Fruit fly (Drosophila melanogaster): ENCODE data around the gene bap.

bap gene

dm6 chr3R:21376859-21377607 lies 11.6 kb upstream of the bap start (continued):
- TF ChIP-seq CG17912 (GFP tag; optimal IDR thresholded peaks at IDR 0.05) (peak; percentile 27), sqz (GFP tag; optimal IDR thresholded peaks at IDR 0.05) (peak; percentile 41), E2f2 (GFP tag; IDR thresholded peaks at IDR 0.05) (peak; percentile 43), CG17359 (tag; optimal IDR thresholded peaks at IDR 0.05) (peak; percentile 1), CG12299 (tag; optimal IDR thresholded peaks at IDR 0.05) (peak; percentile 30), lov (optimal IDR thresholded peaks at IDR 0.05) (no peak), lov (GFP tag; IDR thresholded peaks at IDR 0.05) (0 out of 3 replicates have a peak, but pooled peaks have one; percentile 11), CG34422 (GFP tag; IDR thresholded peaks at IDR 0.05) (peak; percentile 36; the same call in 1 of the 3 replicates), Dp (GFP tag; optimal IDR thresholded peaks at IDR 0.05) (peak; percentile 47), mirr (GFP tag; optimal IDR thresholded peaks at IDR 0.05) (no peak), CrebB (tag; optimal IDR thresholded peaks at IDR 0.05) (peak; percentile 5), CG3995 (GFP tag; optimal IDR thresholded peaks at IDR 0.05) (peak; percentile 99), Bgb (GFP tag; IDR thresholded peaks at IDR 0.05; ENCODE audit: partially characterized antibody) (peak; percentile 87), row (GFP tag; IDR thresholded peaks at IDR 0.05) (peak; percentile 75), lola (GFP tag; optimal IDR thresholded peaks at IDR 0.05) (no peak), ab (GFP tag; optimal IDR thresholded peaks at IDR 0.05) (no peak), CG2116 (GFP tag; optimal IDR thresholded peaks at IDR 0.05) (peak; percentile 36), mam (GFP tag; optimal IDR thresholded peaks at IDR 0.05) (no peak), Eip74EF (GFP tag; optimal IDR thresholded peaks at IDR 0.05) (peak in 1 of 2 experiments; percentile 3), MTF-1 (GFP tag; optimal IDR thresholded peaks at IDR 0.05; ENCODE audit: borderline replicate concordance) (peak; percentile 16), lbe (GFP tag; optimal IDR thresholded peaks at IDR 0.05) (peak; percentile 64), maf-S (GFP tag; optimal IDR thresholded peaks at IDR 0.05) (no peak), NFAT (GFP tag; IDR thresholded peaks at IDR 0.05) (no peak), hbn (GFP tag; IDR thresholded peaks at IDR 0.05; ENCODE audit: partially characterized antibody) (peak; percentile 88), CG10565 (GFP tag; optimal IDR thresholded peaks at IDR 0.05) (no peak), nom (GFP tag; optimal IDR thresholded peaks at IDR 0.05) (peak; percentile 30), knrl (GFP tag; IDR thresholded peaks at IDR 0.05; ENCODE audit: partially characterized antibody) (peak; percentile 87), CG18764 (GFP tag; optimal IDR thresholded peaks at IDR 0.05) (no peak), CG8944 (GFP tag; optimal IDR thresholded peaks at IDR 0.05) (no peak), lmd (GFP tag; IDR thresholded peaks at IDR 0.05) (no peak), NC2α (GFP tag; optimal IDR thresholded peaks at IDR 0.05) (peak; percentile 0), Dbx (GFP tag; IDR thresholded peaks at IDR 0.05) (peak; percentile 24; the same call in 1 of the 3 replicates), vnd (GFP tag; IDR thresholded peaks at IDR 0.05; ENCODE audit: partially characterized antibody) (peak; percentile 82), CG4707 (GFP tag; optimal IDR thresholded peaks at IDR 0.05) (no peak), CG13287 (GFP tag; IDR thresholded peaks at IDR 0.05; ENCODE audit: partially characterized antibody) (peak; percentile 88), Lhr (GFP tag; optimal IDR thresholded peaks at IDR 0.05) (peak; percentile 19), CoRest (tag; optimal IDR thresholded peaks at IDR 0.05) (peak; percentile 24), Jarid2 (GFP tag; optimal IDR thresholded peaks at IDR 0.05) (peak; percentile 41), CG2678 (tag; optimal IDR thresholded peaks at IDR 0.05) (peak; percentile 9), B-H2 (GFP tag; optimal IDR thresholded peaks at IDR 0.05) (peak; percentile 36), CG7271 (tag; optimal IDR thresholded peaks at IDR 0.05) (peak; percentile 31), bbx (GFP tag; IDR thresholded peaks at IDR 0.05; ENCODE audit: partially characterized antibody) (peak; percentile 87), CG5245 (GFP tag; optimal IDR thresholded peaks at IDR 0.05) (no peak), Abd-B (GFP tag; optimal IDR thresholded peaks at IDR 0.05) (no peak), CG4617 (GFP tag; optimal IDR thresholded peaks at IDR 0.05; ENCODE audit: borderline replicate concordance) (peak; percentile 67), CG14667 (GFP tag; IDR thresholded peaks at IDR 0.05) (no peak), onecut (GFP tag; IDR thresholded peaks at IDR 0.05) (peak; percentile 92)
